Worm (Caenorhabditis elegans): Measurements from ENCODE around the gene bud-13.

- TF ChIP-seq ama-1 (optimal IDR thresholded peaks at IDR 0.05) (no peak), tra-4 (tag; optimal IDR thresholded peaks at IDR 0.05) (no peak), F13C5.2 (tag; optimal IDR thresholded peaks at IDR 0.05) (no peak), flt-1 (GFP tag; IDR thresholded peaks at IDR 0.05) (no peak), pes-1 (GFP tag; IDR thresholded peaks at IDR 0.05) (no peak), scrt-1 (GFP tag; IDR thresholded peaks at IDR 0.05) (no peak)
These were observed 44.2 kb downstream of the bud-13 start, which contains the start of gene glb-1 for ce11 chrIII:8923240-8923734.
